Worm (Caenorhabditis elegans) whole organism, dauer: ENCODE data around the gene B0280.11.

Experiments
- unc-62 ChIP-seq: sonication (generic microtip); optimal IDR thresholded peaks from 2 replicates; lab custom pipeline; 2017; ENCODE audit warnings: missing biosample characterization, missing genetic modification reagents, missing genetic modification characterization

B0280.11 gene

ce11 chrIII:7114952-7115488 is 23.1 kb downstream of the B0280.11 start, which contains the start of gene nhr-10:
nhr-10 (minus strand) TSS chrIII:7115438.
- no peak for TF ChIP-seq unc-62 (GFP tag; lab: Kevin White, UChicago)

ce11 chrIII:7112285-7112684 is 25.8 kb downstream of the B0280.11 start:
- no peak for TF ChIP-seq unc-62 (GFP tag; lab: Kevin White, UChicago)

- no peak for TF ChIP-seq unc-62 (GFP tag; lab: Kevin White, UChicago)
Measured at ce11 chrIII:7111793-7112192, 26.3 kb downstream of the B0280.11 start, which contains the start of gene B0280.7. B0280.7 (minus strand) TSS chrIII:7111893.

ce11 chrIII:7107965-7108364 is 30.1 kb downstream of the B0280.11 start, which contains the start of gene odd-1:
odd-1 (plus strand) TSS chrIII:7108313.
- no peak for TF ChIP-seq unc-62 (GFP tag; lab: Kevin White, UChicago)

- TF ChIP-seq unc-62 (GFP tag; lab: Kevin White, UChicago) = no peak
Measured at ce11 chrIII:7106854-7107253, 31.2 kb downstream of the B0280.11 start.

- no peak for TF ChIP-seq unc-62 (GFP tag; lab: Kevin White, UChicago)
Measured at ce11 chrIII:7103940-7104440, 34.1 kb downstream of the B0280.11 start, which contains the start of gene cpg-2. cpg-2 (minus strand) TSS chrIII:7103990.

ce11 chrIII:7101814-7102477 is 36.1 kb downstream of the B0280.11 start:
- no peak for TF ChIP-seq unc-62 (GFP tag; lab: Kevin White, UChicago)

ce11 chrIII:7100001-7100400 is 38.1 kb downstream of the B0280.11 start, which contains the start of gene ZK418.11:
ZK418.11 (plus strand) TSS chrIII:7100289.
- no peak for TF ChIP-seq unc-62 (GFP tag; lab: Kevin White, UChicago)

ce11 chrIII:7096481-7096880 is 41.6 kb downstream of the B0280.11 start:
- no peak for TF ChIP-seq unc-62 (GFP tag; lab: Kevin White, UChicago)

- TF ChIP-seq unc-62 (GFP tag; lab: Kevin White, UChicago) = no peak
Measured at ce11 chrIII:7095156-7095555, 42.9 kb downstream of the B0280.11 start, which contains the start of gene nhr-9. nhr-9 (plus strand) TSS chrIII:7095462.

ce11 chrIII:7091042-7091441 is 47.0 kb downstream of the B0280.11 start, which contains the start of gene ZK418.2:
ZK418.2 (plus strand) TSS chrIII:7091342.
- no peak for TF ChIP-seq unc-62 (GFP tag; lab: Kevin White, UChicago)

ce11 chrIII:7090545-7090944 is 47.5 kb downstream of the B0280.11 start, which contains the start of gene ZK418.10:
ZK418.10 (minus strand) TSS chrIII:7090692.
- TF ChIP-seq unc-62 (GFP tag; lab: Kevin White, UChicago) = no peak

ce11 chrIII:7087691-7088323 is 50.3 kb downstream of the B0280.11 start, which contains the start of gene fubl-2:
fubl-2 (minus strand) TSS chrIII:7087741.
- no peak for TF ChIP-seq unc-62 (GFP tag; lab: Kevin White, UChicago)

- no peak for TF ChIP-seq unc-62 (GFP tag; lab: Kevin White, UChicago)
Measured at ce11 chrIII:7087180-7087579, 50.9 kb downstream of the B0280.11 start.
